Worm (Caenorhabditis elegans) whole organism, midembryonic: ENCODE data around the gene txt-3.

Experiments
- T22C8.4 ChIP-seq: fragments of 200-800 bp; sonication (Bioruptor generic); IDR thresholded peaks from 2 replicates; pipeline ENCODE4 v1.3.6; 2022; ENCODE audit warnings: missing genetic modification characterization, missing compliant biosample characterization
- cog-1 ChIP-seq: sonication (generic microtip); optimal IDR thresholded peaks from 2 replicates; lab custom pipeline; 2016; ENCODE audit warnings: missing genetic modification characterization, missing compliant biosample characterization
- flt-1 ChIP-seq: fragments of 200-800 bp; sonication (Bioruptor generic); IDR thresholded peaks from 2 replicates; pipeline ENCODE4 v1.3.6; 2022; ENCODE audit warnings: missing genetic modification characterization, missing compliant biosample characterization
- ref-1 ChIP-seq: fragments of 200-800 bp; sonication (Bioruptor generic); conservative IDR thresholded peaks from 2 replicates; pipeline ENCODE4 v1.3.6; 2022; ENCODE audit warnings: missing genetic modification reagents, missing genetic modification characterization, missing compliant biosample characterization
- tab-1 ChIP-seq: fragments of 200-800 bp; sonication (Bioruptor generic); IDR thresholded peaks from 2 replicates; pipeline ENCODE4 v1.3.6; 2022; ENCODE audit warnings: missing genetic modification characterization, missing compliant biosample characterization
- ztf-23 ChIP-seq: fragments of 200-800 bp; sonication (Bioruptor generic); IDR thresholded peaks from 2 replicates; pipeline ENCODE4 v1.3.6; 2022; ENCODE audit warnings: missing genetic modification reagents, missing genetic modification characterization, missing compliant biosample characterization
- ztf-29 ChIP-seq: fragments of 200-800 bp; sonication (Bioruptor generic); IDR thresholded peaks from 2 replicates; pipeline ENCODE4 v1.3.6; 2022; ENCODE audit warnings: missing genetic modification reagents, missing genetic modification characterization, missing compliant biosample characterization

DNA sequence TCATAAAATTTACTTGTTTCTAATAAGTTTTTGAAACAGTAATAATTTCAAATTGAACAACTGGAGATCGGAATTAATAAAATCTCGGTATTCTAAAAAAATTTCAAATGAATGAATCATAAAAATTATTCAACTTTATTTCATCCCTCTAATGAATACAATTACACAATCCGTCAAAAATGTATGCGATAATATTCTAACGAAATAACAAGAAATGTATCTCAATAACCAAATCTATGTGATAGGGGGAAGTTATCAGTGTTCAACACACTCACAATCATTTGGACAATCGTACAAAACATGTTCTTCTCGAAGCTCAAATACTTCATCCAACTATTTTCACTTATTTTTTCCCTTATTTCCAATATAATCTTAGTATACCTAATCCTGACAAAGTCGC is 22.1 kb upstream of the txt-3 start, which contains the start of gene Y9C9A.5:
- TF ChIP-seq T22C8.4 (no peak), cog-1 (tag; lab: Kevin White, UChicago) (no peak), tab-1 (GFP tag; lab: Robert Waterston, UW) (no peak), ref-1 (GFP tag; lab: Robert Waterston, UW) (no peak), ztf-23 (GFP tag; lab: Robert Waterston, UW) (no peak), ztf-29 (GFP tag; lab: Robert Waterston, UW) (no peak), flt-1 (GFP tag; lab: Robert Waterston, UW) (no peak)
